Worm (Caenorhabditis elegans) whole organism, L1 larva: ENCODE results near the gene srh-60.

Experiments used
- ceh-82 ChIP-seq, 3 experiments: fragments of 150-350 bp in 1 of 3; sonication (generic microtip) in 2 of 3; optimal IDR thresholded peaks; 2 replicates each; lab custom pipeline; 2014 to 2017; ENCODE audit warnings: missing biosample characterization in 3 of 3, missing genetic modification characterization in 3 of 3
- ceh-90 ChIP-seq: sonication (generic microtip); optimal IDR thresholded peaks from 2 replicates; lab custom pipeline; 2016; ENCODE audit warnings: missing genetic modification characterization, missing compliant biosample characterization

DNA sequence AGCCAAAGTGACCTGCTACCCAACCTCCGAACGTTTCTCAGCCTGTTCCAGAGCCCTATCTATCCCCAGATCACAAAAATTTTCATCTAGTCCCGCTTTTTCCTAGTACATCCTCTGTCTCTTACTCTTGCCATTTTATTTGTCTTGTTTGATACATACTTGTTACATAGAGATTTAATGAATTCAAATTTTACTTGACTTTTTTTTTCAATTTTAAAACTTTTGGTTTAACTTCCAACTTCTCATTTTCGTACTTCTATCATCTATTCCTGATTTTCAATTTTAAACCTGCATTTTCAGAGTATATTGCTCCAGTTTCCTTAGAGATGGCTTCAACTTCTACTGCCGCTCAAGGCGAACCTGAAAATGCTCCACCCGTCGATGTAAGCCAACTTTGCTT is 43.4 kb downstream of the srh-60 start, which contains the start of gene M151.3:
- TF ChIP-seq ceh-90 (tag; lab: Kevin White, UChicago) (no peak), ceh-82 (tag; optimal IDR thresholded peaks at IDR 0.05; lab: Kevin White, UChicago) (no peak)
